Fruit fly (Drosophila melanogaster) whole organism, embryonic: ENCODE results near the gene CG9270.
A peak's percentile ranks its signal among the peaks of the same experiment; 100 is the strongest.

ENCODE experiments used
- C15 ChIP-seq: fragments of 200-800 bp; sonication (Bioruptor generic); IDR thresholded peaks from 3 replicates; pipeline ENCODE4 v1.3.6; 2022; ENCODE audit warnings: missing biosample characterization, missing genetic modification characterization
- CG10654 ChIP-seq: fragments of 200-800 bp; sonication (Bioruptor generic); optimal IDR thresholded peaks from 2 replicates; lab custom pipeline; 2016; ENCODE audit warnings: missing biosample characterization, missing genetic modification characterization
- CG10979 ChIP-seq: fragments of 200-800 bp; sonication (Bioruptor generic); optimal IDR thresholded peaks from 2 replicates; lab custom pipeline; 2018; ENCODE audit warnings: missing biosample characterization, mild to moderate bottlenecking, missing genetic modification characterization, moderate library complexity
- CG11504 ChIP-seq: fragments of 200-800 bp; sonication (Bioruptor generic); optimal IDR thresholded peaks from 3 replicates; lab custom pipeline; 2019; ENCODE audit warnings: missing biosample characterization, mild to moderate bottlenecking, missing genetic modification characterization, moderate library complexity
- CG12219 ChIP-seq: fragments of 200-800 bp; sonication (Bioruptor generic); optimal IDR thresholded peaks from 3 replicates; lab custom pipeline; 2018; ENCODE audit warnings: missing biosample characterization, mild to moderate bottlenecking, missing genetic modification characterization
- CG12942 ChIP-seq: fragments of 200-800 bp; sonication (Bioruptor generic); optimal IDR thresholded peaks from 3 replicates; lab custom pipeline; 2016; ENCODE audit warnings: missing biosample characterization, missing genetic modification characterization
- CG14441 ChIP-seq: fragments of 200-800 bp; sonication (Bioruptor generic); IDR thresholded peaks from 2 replicates; pipeline ENCODE4 v1.3.6; 2022; ENCODE audit warnings: missing biosample characterization, missing genetic modification characterization
- CG14667 ChIP-seq: fragments of 200-800 bp; sonication (Bioruptor generic); IDR thresholded peaks from 2 replicates; pipeline ENCODE4 v1.3.6; 2022; ENCODE audit warnings: missing biosample characterization, missing genetic modification characterization
- CG17385 ChIP-seq: fragments of 200-800 bp; sonication (Bioruptor generic); optimal IDR thresholded peaks from 3 replicates; lab custom pipeline; 2018; ENCODE audit warnings: missing biosample characterization, mild to moderate bottlenecking, missing genetic modification characterization
- CG3407 ChIP-seq: fragments of 200-800 bp; sonication (Bioruptor generic); optimal IDR thresholded peaks from 2 replicates; lab custom pipeline; 2018; ENCODE audit warnings: missing biosample characterization, mild to moderate bottlenecking, missing genetic modification characterization
- CG34224 ChIP-seq: fragments of 200-800 bp; sonication (Bioruptor generic); IDR thresholded peaks from 3 replicates; pipeline ENCODE4 v1.3.6; 2022; ENCODE audit warnings: missing biosample characterization, missing genetic modification characterization; ENCODE audit not compliant: partially characterized antibody
- CG34422 ChIP-seq: fragments of 200-800 bp; sonication (Bioruptor generic); IDR thresholded peaks from 3 replicates; pipeline ENCODE4 v1.3.6; 2022; ENCODE audit warnings: missing biosample characterization, missing genetic modification characterization
- CG4854 ChIP-seq: fragments of 200-800 bp; sonication (Bioruptor generic); optimal IDR thresholded peaks from 2 replicates; lab custom pipeline; 2016; ENCODE audit warnings: missing biosample characterization, missing genetic modification characterization, inconsistent platforms
- CG6854 ChIP-seq: fragments of 200-800 bp; sonication (Bioruptor generic); optimal IDR thresholded peaks from 3 replicates; lab custom pipeline; 2017; ENCODE audit warnings: missing biosample characterization, mild to moderate bottlenecking, missing genetic modification characterization
- CG8290 ChIP-seq, 3 experiments: fragments of 200-800 bp; sonication (Bioruptor generic); optimal IDR thresholded peaks; 2 replicates each; lab custom pipeline; 2016 to 2019; ENCODE audit warnings: missing biosample characterization in 3 of 3, missing genetic modification characterization in 3 of 3, mild to moderate bottlenecking in 2 of 3, moderate library complexity in 1 of 3
- CG8388 ChIP-seq: fragments of 200-800 bp; sonication (Bioruptor generic); optimal IDR thresholded peaks from 2 replicates; lab custom pipeline; 2019; ENCODE audit warnings: missing biosample characterization, mild to moderate bottlenecking, missing genetic modification characterization, moderate library complexity
- CG8924 ChIP-seq: fragments of 200-800 bp; optimal IDR thresholded peaks from 3 replicates; lab custom pipeline; 2019; ENCODE audit warnings: missing biosample characterization, mild to moderate bottlenecking, missing genetic modification characterization, moderate library complexity
- CG9727 ChIP-seq: fragments of 200-800 bp; sonication (Bioruptor generic); optimal IDR thresholded peaks from 3 replicates; lab custom pipeline; 2017; ENCODE audit warnings: missing biosample characterization, mild to moderate bottlenecking, missing genetic modification characterization
- CG9817 ChIP-seq: fragments of 200-800 bp; sonication (Bioruptor generic); optimal IDR thresholded peaks from 2 replicates; lab custom pipeline; 2018; ENCODE audit warnings: missing biosample characterization, mild to moderate bottlenecking, missing genetic modification characterization, moderate library complexity
- Dip3 ChIP-seq: fragments of 200-800 bp; sonication (Bioruptor generic); optimal IDR thresholded peaks from 3 replicates; lab custom pipeline; 2016; ENCODE audit warnings: missing biosample characterization, missing genetic modification characterization
- Dll ChIP-seq: fragments of 200-800 bp; sonication (Bioruptor generic); IDR thresholded peaks from 4 replicates; pipeline ENCODE4 v1.3.6; 2022; ENCODE audit warnings: missing biosample characterization, missing genetic modification characterization; ENCODE audit not compliant: partially characterized antibody
- Fer1 ChIP-seq: fragments of 200-800 bp; sonication (Bioruptor generic); optimal IDR thresholded peaks from 2 replicates; lab custom pipeline; 2017; ENCODE audit warnings: missing biosample characterization, mild to moderate bottlenecking, missing genetic modification characterization
- HLH54F ChIP-seq: fragments of 200-800 bp; sonication (Bioruptor generic); optimal IDR thresholded peaks from 3 replicates; lab custom pipeline; 2016; ENCODE audit warnings: missing biosample characterization, missing genetic modification characterization
- Hr39 ChIP-seq: fragments of >200 bp; optimal IDR thresholded peaks from 2 replicates; lab custom pipeline; 2017
- Kr ChIP-seq: fragments of 200-800 bp; sonication (Bioruptor generic); optimal IDR thresholded peaks from 2 replicates; lab custom pipeline; 2017; ENCODE audit warnings: missing biosample characterization, mild to moderate bottlenecking, missing genetic modification characterization
- Med ChIP-seq: fragments of 200-800 bp; sonication (Bioruptor generic); peaks from one replicate; lab custom pipeline; 2016; ENCODE audit warnings: missing biosample characterization, missing genetic modification characterization, mild to moderate bottlenecking, inconsistent platforms, moderate library complexity
- Mes4 ChIP-seq: fragments of 200-800 bp; sonication (Bioruptor generic); optimal IDR thresholded peaks from 2 replicates; lab custom pipeline; 2016; ENCODE audit warnings: missing biosample characterization, missing genetic modification characterization
- Nf-YB ChIP-seq: fragments of 200-800 bp; sonication (Bioruptor generic); optimal IDR thresholded peaks from 3 replicates; lab custom pipeline; 2019; ENCODE audit warnings: missing biosample characterization, mild to moderate bottlenecking, missing genetic modification characterization, moderate library complexity
- Ssrp ChIP-seq: fragments of 200-800 bp; sonication (Bioruptor generic); optimal IDR thresholded peaks from 2 replicates; lab custom pipeline; 2018; ENCODE audit warnings: missing biosample characterization, mild to moderate bottlenecking, missing genetic modification characterization, moderate library complexity
- Vsx1 ChIP-seq: fragments of 200-800 bp; sonication (Bioruptor generic); optimal IDR thresholded peaks from 2 replicates; lab custom pipeline; 2017; ENCODE audit warnings: missing biosample characterization, mild to moderate bottlenecking, missing genetic modification characterization, missing genetic modification reagents
- Xrp1 ChIP-seq: fragments of 200-800 bp; sonication (Bioruptor generic); IDR thresholded peaks from 2 replicates; pipeline ENCODE4 v1.3.6; 2022; ENCODE audit warnings: missing biosample characterization, missing genetic modification characterization
- aop ChIP-seq: fragments of 200-800 bp; sonication (Bioruptor generic); IDR thresholded peaks from 2 replicates; pipeline ENCODE4 v1.3.6; 2022; ENCODE audit warnings: missing biosample characterization, missing genetic modification characterization
- ase ChIP-seq: fragments of 200-800 bp; sonication (Bioruptor generic); IDR thresholded peaks from 3 replicates; pipeline ENCODE4 v1.3.6; 2022; ENCODE audit warnings: missing biosample characterization, missing genetic modification characterization
- cato ChIP-seq: fragments of 200-800 bp; sonication (Bioruptor generic); optimal IDR thresholded peaks from 2 replicates; lab custom pipeline; 2016; ENCODE audit warnings: missing biosample characterization, missing genetic modification characterization, borderline replicate concordance
- chif ChIP-seq, 2 experiments: fragments of 200-800 bp; sonication (Bioruptor generic); optimal IDR thresholded peaks; 3 replicates each; lab custom pipeline; 2016; ENCODE audit warnings: missing biosample characterization in 2 of 2, missing genetic modification characterization in 2 of 2
- dmrt99B ChIP-seq: fragments of 200-800 bp; sonication (Bioruptor generic); optimal IDR thresholded peaks from 2 replicates; lab custom pipeline; 2018; ENCODE audit warnings: missing biosample characterization, mild to moderate bottlenecking, missing genetic modification characterization, moderate library complexity
- esg ChIP-seq: fragments of 200-800 bp; sonication (Bioruptor generic); conservative IDR thresholded peaks from 2 replicates; pipeline ENCODE4 v1.3.6; 2022; ENCODE audit warnings: missing biosample characterization, missing genetic modification characterization
- grau ChIP-seq: fragments of 200-800 bp; optimal IDR thresholded peaks from 3 replicates; lab custom pipeline; 2019; ENCODE audit warnings: missing biosample characterization, mild to moderate bottlenecking, missing genetic modification characterization, moderate library complexity
- insv ChIP-seq, 2 experiments: fragments of 200-800 bp; sonication (Bioruptor generic); optimal IDR thresholded peaks; 3 replicates each; lab custom pipeline; 2016 to 2018; ENCODE audit warnings: missing biosample characterization in 2 of 2, missing genetic modification characterization in 2 of 2
- jigr1 ChIP-seq: fragments of 200-800 bp; sonication (Bioruptor generic); IDR thresholded peaks from 3 replicates; pipeline ENCODE4 v1.3.6; 2022; ENCODE audit warnings: missing biosample characterization, missing genetic modification characterization
- odd ChIP-seq: fragments of 200-800 bp; sonication (Bioruptor generic); optimal IDR thresholded peaks from 2 replicates; lab custom pipeline; 2017; ENCODE audit warnings: missing biosample characterization, mild to moderate bottlenecking, missing genetic modification characterization
- onecut ChIP-seq: fragments of 200-800 bp; sonication (Bioruptor generic); IDR thresholded peaks from 2 replicates; pipeline ENCODE4 v1.3.6; 2022; ENCODE audit warnings: missing biosample characterization, missing genetic modification characterization
- otp ChIP-seq: fragments of 200-800 bp; sonication (Bioruptor generic); IDR thresholded peaks from 3 replicates; pipeline ENCODE4, ENCODE4 v1.3.6; 2022; ENCODE audit warnings: missing biosample characterization, missing genetic modification characterization
- p53 ChIP-seq: fragments of 200-800 bp; sonication (Bioruptor generic); optimal IDR thresholded peaks from 2 replicates; lab custom pipeline; 2016; ENCODE audit warnings: missing biosample characterization, missing genetic modification characterization
- pita ChIP-seq: fragments of 200-800 bp; sonication (Bioruptor generic); optimal IDR thresholded peaks from 2 replicates; lab custom pipeline; 2017; ENCODE audit warnings: missing biosample characterization, mild to moderate bottlenecking, missing genetic modification characterization
- pros ChIP-seq: fragments of 200-800 bp; sonication (Bioruptor generic); optimal IDR thresholded peaks from 3 replicates; lab custom pipeline; 2019; ENCODE audit warnings: missing biosample characterization, mild to moderate bottlenecking, missing genetic modification characterization, moderate library complexity
- pum ChIP-seq: fragments of 200-800 bp; sonication (Bioruptor generic); optimal IDR thresholded peaks from 2 replicates; lab custom pipeline; 2016; ENCODE audit warnings: missing biosample characterization, missing genetic modification characterization
- sob ChIP-seq: fragments of 200-800 bp; sonication (Bioruptor generic); IDR thresholded peaks from 2 replicates; pipeline ENCODE4 v1.3.6; 2022; ENCODE audit warnings: missing biosample characterization, missing genetic modification characterization
- trem ChIP-seq: fragments of 200-800 bp; optimal IDR thresholded peaks from 3 replicates; lab custom pipeline; 2019; ENCODE audit warnings: missing biosample characterization, mild to moderate bottlenecking, missing genetic modification characterization, moderate library complexity
- zf30C ChIP-seq: fragments of 200-800 bp; sonication (Bioruptor generic); optimal IDR thresholded peaks from 3 replicates; lab custom pipeline; 2018; ENCODE audit warnings: missing biosample characterization, mild to moderate bottlenecking, missing genetic modification characterization

The CG9270 gene

dm6 chr2L:20974037-20974646 is 40.2 kb upstream of the CG9270 start (continued):
- TF ChIP-seq CG17385 (GFP tag; lab: Kevin White, UChicago) (peak; percentile 22), CG9727 (GFP tag; lab: Kevin White, UChicago) (peak; percentile 3), CG8290 (GFP tag; optimal IDR thresholded peaks at IDR 0.05; lab: Kevin White, UChicago) (peak; percentile 60), CG8290 (tag; optimal IDR thresholded peaks at IDR 0.05; lab: Kevin White, UChicago) (peak in 1 of 2 experiments; percentile 73), Mes4 (GFP tag; lab: Kevin White, UChicago) (peak; percentile 37), grau (tag; lab: Kevin White, UChicago) (peak; percentile 52), chif (GFP tag; optimal IDR thresholded peaks at IDR 0.05; lab: Kevin White, UChicago) (peak; percentile 51 to 72), Vsx1 (no peak), ase (GFP tag; lab: Robert Waterston, UW) (no peak), CG10654 (GFP tag; lab: Kevin White, UChicago) (peak; percentile 29), CG12219 (GFP tag; lab: Kevin White, UChicago) (peak; percentile 60), Hr39 (lab: Kevin White, UChicago) (no peak), Nf-YB (GFP tag; lab: Kevin White, UChicago) (no peak), CG11504 (peak; percentile 77), sob (no peak), Med (GFP tag; lab: Kevin White, UChicago) (peak; percentile 75), insv (GFP tag; optimal IDR thresholded peaks at IDR 0.05; lab: Kevin White, UChicago) (no peak), C15 (GFP tag; lab: Robert Waterston, UW) (no peak), onecut (GFP tag; lab: Robert Waterston, UW) (no peak; the same call in 1 of the 2 replicates), CG34422 (0 out of 3 replicates have a peak, but pooled peaks have one; percentile 15), CG10979 (tag; lab: Kevin White, UChicago) (peak; percentile 81), CG8924 (peak; percentile 48), CG6854 (GFP tag; lab: Kevin White, UChicago) (no peak), HLH54F (GFP tag; lab: Kevin White, UChicago) (no peak), CG8388 (GFP tag; lab: Kevin White, UChicago) (peak; percentile 62), Dll (GFP tag; lab: Robert Waterston, UW) (no peak), CG14667 (GFP tag; lab: Robert Waterston, UW) (no peak), cato (GFP tag; lab: Kevin White, UChicago) (no peak), trem (tag; lab: Kevin White, UChicago) (peak; percentile 49), zf30C (peak; percentile 55), CG14441 (GFP tag; lab: Robert Waterston, UW) (peak; percentile 23; the same call in 1 of the 2 replicates), pros (no peak), pita (GFP tag; lab: Kevin White, UChicago) (no peak), CG9817 (tag; lab: Kevin White, UChicago) (no peak), otp (GFP tag; lab: Robert Waterston, UW) (no peak; the same call in 2 of the 3 replicates), esg (no peak), odd (GFP tag; lab: Kevin White, UChicago) (no peak), Fer1 (no peak), CG4854 (GFP tag; lab: Kevin White, UChicago) (no peak), aop (GFP tag; lab: Robert Waterston, UW) (no peak), dmrt99B (tag; lab: Kevin White, UChicago) (peak; percentile 72), pum (GFP tag; lab: Kevin White, UChicago) (peak; percentile 53), CG12942 (GFP tag; lab: Kevin White, UChicago) (peak; percentile 42), jigr1 (GFP tag; lab: Robert Waterston, UW) (no peak), Dip3 (GFP tag; lab: Kevin White, UChicago) (no peak), Xrp1 (GFP tag; lab: Robert Waterston, UW) (peak; percentile 69), CG3407 (GFP tag; lab: Kevin White, UChicago) (peak; percentile 40), Kr (GFP tag; lab: Kevin White, UChicago) (no peak), CG34224 (GFP tag; lab: Robert Waterston, UW) (no peak), Ssrp (tag; lab: Kevin White, UChicago) (peak; percentile 66), p53 (GFP tag; lab: Kevin White, UChicago) (no peak)
